Fruit fly (Drosophila melanogaster) whole organism, wandering third instar larva: Measurements from ENCODE around the gene CG13047.

Experiments
- Abd-B ChIP-seq: fragments of >200 bp; optimal IDR thresholded peaks from 2 replicates; lab custom pipeline; 2017; ENCODE audit warnings: missing biosample characterization, missing genetic modification characterization
- Hr78 ChIP-seq: fragments of >200 bp; optimal IDR thresholded peaks from 2 replicates; lab custom pipeline; 2017; ENCODE audit warnings: missing biosample characterization, missing genetic modification characterization
- N ChIP-seq: fragments of >200 bp; optimal IDR thresholded peaks from 2 replicates; lab custom pipeline; 2018; ENCODE audit warnings: missing biosample characterization, missing external identifiers, missing genetic modification characterization
- pan ChIP-seq: fragments of >200 bp; optimal IDR thresholded peaks from 2 replicates; lab custom pipeline; 2017
- woc ChIP-seq: sonication (Bioruptor generic); optimal IDR thresholded peaks from 2 replicates; lab custom pipeline; 2016; ENCODE audit warnings: missing biosample characterization, mild to moderate bottlenecking, missing genetic modification characterization

- TF ChIP-seq woc (GFP tag; lab: Kevin White, UChicago) = no peak
- TF ChIP-seq N (GFP tag; lab: Kevin White, UChicago) = no peak
- no peak for TF ChIP-seq Abd-B (GFP tag; lab: Kevin White, UChicago)
- TF ChIP-seq pan = no peak
- TF ChIP-seq Hr78 = no peak
Measured at dm6 chr3L:16329495-16329894, 44.3 kb upstream of the CG13047 start, which contains the start of gene CG33061.
